Worm (Caenorhabditis elegans) whole organism, late embryonic: ENCODE data around the gene kmo-1.
A peak's percentile ranks its signal among the peaks of the same experiment; 100 is the strongest.

Experiments
- C08G9.2 ChIP-seq: sonication (generic microtip); optimal IDR thresholded peaks from 2 replicates; lab custom pipeline; 2016; ENCODE audit warnings: mild to moderate bottlenecking, missing genetic modification characterization, moderate library complexity, missing compliant biosample characterization
- F13H6.1 ChIP-seq: sonication (generic microtip); optimal IDR thresholded peaks from 2 replicates; lab custom pipeline; 2016; ENCODE audit warnings: missing genetic modification characterization, missing compliant biosample characterization
- K02D7.2 ChIP-seq: sonication (generic microtip); optimal IDR thresholded peaks from 2 replicates; lab custom pipeline; 2017; ENCODE audit warnings: mild to moderate bottlenecking, missing genetic modification characterization, missing compliant biosample characterization
- K09A11.1 ChIP-seq: sonication (generic microtip); optimal IDR thresholded peaks from 2 replicates; lab custom pipeline; 2017; ENCODE audit warnings: antibody characterized with exemption, mild to moderate bottlenecking, missing genetic modification characterization, missing compliant biosample characterization; ENCODE audit not compliant: insufficient read depth
- T23F11.4 ChIP-seq: fragments of 200-800 bp; sonication (Bioruptor generic); optimal IDR thresholded peaks from 2 replicates; lab custom pipeline; 2018; ENCODE audit warnings: mild to moderate bottlenecking, missing genetic modification characterization, missing compliant biosample characterization
- Y22D7AL.16 ChIP-seq: sonication (generic microtip); optimal IDR thresholded peaks from 2 replicates; lab custom pipeline; 2016; ENCODE audit warnings: missing genetic modification characterization, missing compliant biosample characterization
- ama-1 ChIP-seq: fragments of 150-350 bp; optimal IDR thresholded peaks from 2 replicates; lab custom pipeline; 2014
- ceh-14 ChIP-seq: sonication (generic microtip); optimal IDR thresholded peaks from 2 replicates; lab custom pipeline; 2016; ENCODE audit warnings: missing genotype, missing genetic modification characterization, missing compliant biosample characterization
- ceh-18 ChIP-seq: sonication (generic microtip); optimal IDR thresholded peaks from 2 replicates; lab custom pipeline; 2016; ENCODE audit warnings: missing genetic modification characterization, missing compliant biosample characterization
- ceh-19 ChIP-seq: fragments of 200-800 bp; sonication (Bioruptor generic); optimal IDR thresholded peaks from 2 replicates; lab custom pipeline; 2018; ENCODE audit warnings: mild to moderate bottlenecking, missing genetic modification characterization, missing compliant biosample characterization
- ceh-2 ChIP-seq: sonication (generic microtip); optimal IDR thresholded peaks from 2 replicates; lab custom pipeline; 2016; ENCODE audit warnings: missing genotype, missing genetic modification characterization, missing compliant biosample characterization
- ceh-24 ChIP-seq: sonication (generic microtip); optimal IDR thresholded peaks from 2 replicates; lab custom pipeline; 2016; ENCODE audit warnings: mild to moderate bottlenecking, missing genetic modification characterization, missing compliant biosample characterization
- ceh-30 ChIP-seq: fragments of 150-350 bp; optimal IDR thresholded peaks from 2 replicates; lab custom pipeline; 2014; ENCODE audit warnings: missing biosample characterization, missing genetic modification characterization
- ceh-31 ChIP-seq: sonication (generic microtip); optimal IDR thresholded peaks from 2 replicates; lab custom pipeline; 2016; ENCODE audit warnings: missing genetic modification characterization, missing compliant biosample characterization
- ceh-34 ChIP-seq: sonication (generic microtip); optimal IDR thresholded peaks from 2 replicates; lab custom pipeline; 2016; ENCODE audit warnings: mild to moderate bottlenecking, missing genetic modification characterization, missing compliant biosample characterization
- ceh-48 ChIP-seq: sonication (generic microtip); optimal IDR thresholded peaks from 2 replicates; lab custom pipeline; 2016; ENCODE audit warnings: missing genetic modification characterization, inconsistent platforms, missing compliant biosample characterization
- ceh-9 ChIP-seq: sonication (generic microtip); optimal IDR thresholded peaks from 2 replicates; lab custom pipeline; 2016; ENCODE audit warnings: mild to moderate bottlenecking, missing genetic modification characterization, inconsistent platforms, missing compliant biosample characterization
- dmd-4 ChIP-seq: sonication (generic microtip); optimal IDR thresholded peaks from 2 replicates; lab custom pipeline; 2016; ENCODE audit warnings: borderline replicate concordance, missing genetic modification characterization, missing compliant biosample characterization
- dve-1 ChIP-seq: sonication (generic microtip); optimal IDR thresholded peaks from 2 replicates; lab custom pipeline; 2017; ENCODE audit warnings: antibody characterized with exemption, mild to moderate bottlenecking, missing genetic modification characterization, missing compliant biosample characterization
- elt-2 ChIP-seq: sonication (generic microtip); optimal IDR thresholded peaks from 2 replicates; lab custom pipeline; 2016; ENCODE audit warnings: missing genetic modification reagents, missing genetic modification characterization, missing compliant biosample characterization
- elt-4 ChIP-seq: sonication (generic microtip); optimal IDR thresholded peaks from 2 replicates; lab custom pipeline; 2016; ENCODE audit warnings: missing genetic modification characterization, missing compliant biosample characterization
- eyg-1 ChIP-seq: sonication (generic microtip); optimal IDR thresholded peaks from 2 replicates; lab custom pipeline; 2016; ENCODE audit warnings: missing genotype, missing genetic modification characterization, missing compliant biosample characterization
- fkh-10 ChIP-seq: fragments of 150-350 bp; optimal IDR thresholded peaks from 2 replicates; lab custom pipeline; 2014; ENCODE audit warnings: missing biosample characterization, missing genetic modification reagents, missing genetic modification characterization
- fkh-6 ChIP-seq: sonication (generic microtip); optimal IDR thresholded peaks from 2 replicates; lab custom pipeline; 2016; ENCODE audit warnings: missing genetic modification characterization, missing compliant biosample characterization
- hlh-13 ChIP-seq: fragments of 200-800 bp; sonication (Bioruptor generic); optimal IDR thresholded peaks from 2 replicates; lab custom pipeline; 2018; ENCODE audit warnings: mild to moderate bottlenecking, missing genetic modification characterization, missing compliant biosample characterization
- hlh-15 ChIP-seq: sonication (generic microtip); optimal IDR thresholded peaks from 2 replicates; lab custom pipeline; 2016; ENCODE audit warnings: missing genetic modification characterization, missing compliant biosample characterization
- hlh-6 ChIP-seq: sonication (generic microtip); optimal IDR thresholded peaks from 2 replicates; lab custom pipeline; 2016; ENCODE audit warnings: missing genotype, missing genetic modification characterization, missing compliant biosample characterization
- lim-6 ChIP-seq: sonication (generic microtip); optimal IDR thresholded peaks from 2 replicates; lab custom pipeline; 2016; ENCODE audit warnings: missing genetic modification characterization, missing compliant biosample characterization
- lin-11 ChIP-seq: fragments of 200-800 bp; sonication (Bioruptor generic); optimal IDR thresholded peaks from 2 replicates; lab custom pipeline; 2018; ENCODE audit warnings: mild to moderate bottlenecking, missing genetic modification characterization, missing compliant biosample characterization
- nfya-1 ChIP-seq: sonication (generic microtip); optimal IDR thresholded peaks from 2 replicates; lab custom pipeline; 2017; ENCODE audit warnings: missing genetic modification characterization, mild to moderate bottlenecking, missing compliant biosample characterization, antibody characterized with exemption, moderate library complexity
- nhr-11 ChIP-seq: fragments of 150-350 bp; optimal IDR thresholded peaks from 2 replicates; lab custom pipeline; 2014; ENCODE audit warnings: missing biosample characterization, missing genetic modification characterization
- nhr-232 ChIP-seq: sonication (generic microtip); optimal IDR thresholded peaks from 2 replicates; lab custom pipeline; 2016; ENCODE audit warnings: missing genetic modification characterization, missing compliant biosample characterization
- npax-4 ChIP-seq: sonication (generic microtip); optimal IDR thresholded peaks from 2 replicates; lab custom pipeline; 2016; ENCODE audit warnings: missing genetic modification characterization, missing compliant biosample characterization
- pag-3 ChIP-seq: sonication (generic microtip); optimal IDR thresholded peaks from 2 replicates; lab custom pipeline; 2016; ENCODE audit warnings: missing compliant biosample characterization, missing genetic modification characterization, borderline replicate concordance
- pax-1 ChIP-seq: fragments of 150-350 bp; optimal IDR thresholded peaks from 2 replicates; lab custom pipeline; 2014; ENCODE audit warnings: missing biosample characterization, missing genetic modification characterization
- pha-2 ChIP-seq: sonication (generic microtip); optimal IDR thresholded peaks from 2 replicates; lab custom pipeline; 2017; ENCODE audit warnings: mild to moderate bottlenecking, missing genetic modification characterization, missing compliant biosample characterization
- pha-4 ChIP-seq: fragments of 150-350 bp; optimal IDR thresholded peaks from 2 replicates; lab custom pipeline; 2018; ENCODE audit warnings: missing biosample characterization, missing genetic modification reagents, missing genetic modification characterization
- pqm-1 ChIP-seq: sonication (generic microtip); optimal IDR thresholded peaks from 2 replicates; lab custom pipeline; 2016; ENCODE audit warnings: missing genetic modification characterization, missing compliant biosample characterization
- pros-1 ChIP-seq: fragments of 150-350 bp; optimal IDR thresholded peaks from 2 replicates; lab custom pipeline; 2014; ENCODE audit warnings: missing biosample characterization, missing genetic modification reagents, missing genetic modification characterization
- ref-2 ChIP-seq: sonication (generic microtip); optimal IDR thresholded peaks from 2 replicates; lab custom pipeline; 2016; ENCODE audit warnings: missing genetic modification characterization, missing compliant biosample characterization
- sdc-2 ChIP-seq: sonication (generic microtip); optimal IDR thresholded peaks from 2 replicates; lab custom pipeline; 2016; ENCODE audit warnings: missing genotype, missing genetic modification characterization, missing compliant biosample characterization
- sox-2 ChIP-seq: fragments of 200-800 bp; sonication (Bioruptor generic); IDR thresholded peaks from 2 replicates; pipeline ENCODE4 v1.3.6; 2022; ENCODE audit warnings: missing genetic modification reagents, missing genetic modification characterization, missing compliant biosample characterization
- sox-4 ChIP-seq: sonication (generic microtip); optimal IDR thresholded peaks from 2 replicates; lab custom pipeline; 2017; ENCODE audit warnings: mild to moderate bottlenecking, missing genetic modification characterization, inconsistent platforms, missing compliant biosample characterization
- syd-9 ChIP-seq: sonication (generic microtip); optimal IDR thresholded peaks from 2 replicates; lab custom pipeline; 2016; ENCODE audit warnings: mild to moderate bottlenecking, missing genetic modification characterization, moderate library complexity, missing compliant biosample characterization
- tbx-2 ChIP-seq: sonication (generic microtip); optimal IDR thresholded peaks from 2 replicates; lab custom pipeline; 2016; ENCODE audit warnings: missing genetic modification characterization, missing compliant biosample characterization
- ttx-3 ChIP-seq: sonication (generic microtip); optimal IDR thresholded peaks from 2 replicates; lab custom pipeline; 2016; ENCODE audit warnings: missing genetic modification reagents, missing genetic modification characterization, missing compliant biosample characterization
- unc-42 ChIP-seq: sonication (generic microtip); optimal IDR thresholded peaks from 2 replicates; lab custom pipeline; 2016; ENCODE audit warnings: missing genotype, missing genetic modification characterization, missing compliant biosample characterization
- unc-55 ChIP-seq: sonication (generic microtip); optimal IDR thresholded peaks from 2 replicates; lab custom pipeline; 2017; ENCODE audit warnings: missing biosample characterization, missing genetic modification reagents, missing genetic modification characterization
- unc-86 ChIP-seq: sonication (generic microtip); optimal IDR thresholded peaks from 2 replicates; lab custom pipeline; 2016; ENCODE audit warnings: missing genetic modification characterization, missing compliant biosample characterization
- ztf-16 ChIP-seq: sonication (generic microtip); optimal IDR thresholded peaks from 2 replicates; lab custom pipeline; 2017; ENCODE audit warnings: missing genetic modification characterization, missing compliant biosample characterization

Gene kmo-1

ce11 chrV:12038783-12039182 lies 31.5 kb downstream of the kmo-1 start:
- TF ChIP-seq lim-6 (tag; lab: Kevin White, UChicago) (no peak), pha-2 (tag; lab: Kevin White, UChicago) (no peak), T23F11.4 (GFP tag; lab: Kevin White, UChicago) (no peak), ceh-31 (tag; lab: Kevin White, UChicago) (peak; percentile 44), hlh-13 (GFP tag; lab: Kevin White, UChicago) (no peak), nhr-232 (tag; lab: Kevin White, UChicago) (no peak), pag-3 (tag; lab: Kevin White, UChicago) (no peak), ceh-48 (tag; lab: Kevin White, UChicago) (no peak), ceh-34 (tag; lab: Kevin White, UChicago) (peak; percentile 37), sdc-2 (tag; lab: Kevin White, UChicago) (peak; percentile 56), hlh-15 (tag; lab: Kevin White, UChicago) (no peak), ceh-18 (tag; lab: Kevin White, UChicago) (peak; percentile 10), sox-4 (no peak), pha-4 (tag; lab: Kevin White, UChicago) (no peak), ceh-14 (no peak), ttx-3 (tag; lab: Kevin White, UChicago) (no peak), eyg-1 (tag; lab: Kevin White, UChicago) (no peak), ceh-24 (tag; lab: Kevin White, UChicago) (no peak), sox-2 (no peak), ztf-16 (tag; lab: Kevin White, UChicago) (no peak), nhr-11 (no peak), lin-11 (no peak), pqm-1 (tag; lab: Kevin White, UChicago) (no peak), fkh-6 (tag; lab: Kevin White, UChicago) (no peak), fkh-10 (no peak), pros-1 (peak; percentile 46), nfya-1 (tag; lab: Kevin White, UChicago) (no peak), syd-9 (tag; lab: Kevin White, UChicago) (peak; percentile 51), Y22D7AL.16 (tag; lab: Kevin White, UChicago) (no peak), C08G9.2 (peak; percentile 34), ceh-30 (tag; lab: Kevin White, UChicago) (no peak), dmd-4 (tag; lab: Kevin White, UChicago) (no peak), pax-1 (no peak), ceh-2 (tag; lab: Kevin White, UChicago) (peak; percentile 42), ceh-19 (GFP tag; lab: Kevin White, UChicago) (no peak), unc-55 (no peak), unc-86 (no peak), ama-1 (lab: Kevin White, UChicago) (no peak), ceh-9 (tag; lab: Kevin White, UChicago) (no peak), elt-2 (tag; lab: Kevin White, UChicago) (no peak), unc-42 (tag; lab: Kevin White, UChicago) (no peak), K02D7.2 (tag; lab: Kevin White, UChicago) (no peak), tbx-2 (tag; lab: Kevin White, UChicago) (peak; percentile 65), F13H6.1 (tag; lab: Kevin White, UChicago) (peak; percentile 33), npax-4 (tag; lab: Kevin White, UChicago) (no peak), ref-2 (tag; lab: Kevin White, UChicago) (peak; percentile 25), K09A11.1 (tag; lab: Kevin White, UChicago) (no peak), elt-4 (tag; lab: Kevin White, UChicago) (no peak), dve-1 (tag; lab: Kevin White, UChicago) (no peak), hlh-6 (tag; lab: Kevin White, UChicago) (peak; percentile 26)
- TF ChIP-seq, all 69 proteins: peak for 12
